Fruit fly (Drosophila melanogaster): ENCODE results near the gene dbr.

- TF ChIP-seq rn (GFP tag; IDR thresholded peaks at IDR 0.05) (no peak), EcR (GFP tag; optimal IDR thresholded peaks at IDR 0.05) (no peak), CG17806 (tag; optimal IDR thresholded peaks at IDR 0.05) (no peak), CG8159 (tag; optimal IDR thresholded peaks at IDR 0.05) (no peak), CG9948 (tag; optimal IDR thresholded peaks at IDR 0.05) (no peak), CG10348 (GFP tag; IDR thresholded peaks at IDR 0.05) (no peak), CG4496 (GFP tag; IDR thresholded peaks at IDR 0.05) (peak; percentile 56; the same call in 1 of the 3 replicates), CG12605 (GFP tag; IDR thresholded peaks at IDR 0.05) (0 out of 2 replicates have a peak, but pooled peaks have one; percentile 7)
Measured at dm6 chr2L:71869-72751, 5.8 kb downstream of the dbr start.

Data from whole organism, pupa.